Fruit fly (Drosophila melanogaster) whole organism, prepupa: Measurements from ENCODE around the gene Pfas.

Experiments used
- Blimp-1 ChIP-seq: fragments of 200-800 bp; sonication (Bioruptor generic); optimal IDR thresholded peaks from 3 replicates; lab custom pipeline; 2017; ENCODE audit warnings: missing biosample characterization, missing genetic modification characterization, mild to moderate bottlenecking, moderate library complexity, missing genetic modification reagents
- CG10631 ChIP-seq: fragments of 200-800 bp; sonication (Bioruptor generic); optimal IDR thresholded peaks from 2 replicates; lab custom pipeline; 2016; ENCODE audit warnings: missing biosample characterization, missing genetic modification characterization
- CG11762 ChIP-seq: fragments of 200-800 bp; sonication (Bioruptor generic); optimal IDR thresholded peaks from 3 replicates; lab custom pipeline; 2016; ENCODE audit warnings: missing biosample characterization, missing genetic modification characterization; ENCODE audit not compliant: insufficient read depth
- CG15336 ChIP-seq: fragments of 200-800 bp; sonication (Bioruptor generic); IDR thresholded peaks from 2 replicates; pipeline ENCODE4 v1.3.6; 2022; ENCODE audit warnings: missing biosample characterization, missing genetic modification characterization
- CG16779 ChIP-seq: fragments of 200-800 bp; sonication (Bioruptor generic); optimal IDR thresholded peaks from 3 replicates; lab custom pipeline; 2017; ENCODE audit warnings: missing biosample characterization, mild to moderate bottlenecking, missing genetic modification characterization
- CG31627 ChIP-seq: fragments of 200-800 bp; sonication (Bioruptor generic); optimal IDR thresholded peaks from 3 replicates; lab custom pipeline; 2016; ENCODE audit warnings: missing biosample characterization, missing genetic modification characterization
- CG32006 ChIP-seq: fragments of 200-800 bp; sonication (Bioruptor generic); optimal IDR thresholded peaks from 3 replicates; lab custom pipeline; 2017; ENCODE audit warnings: missing biosample characterization, mild to moderate bottlenecking, missing genetic modification characterization
- CG3919 ChIP-seq: fragments of 200-800 bp; sonication (Bioruptor generic); optimal IDR thresholded peaks from 3 replicates; lab custom pipeline; 2016; ENCODE audit warnings: missing biosample characterization, missing genetic modification characterization
- CG4318 ChIP-seq: fragments of 200-800 bp; sonication (Bioruptor generic); optimal IDR thresholded peaks from 3 replicates; lab custom pipeline; 2017; ENCODE audit warnings: missing biosample characterization, mild to moderate bottlenecking, missing genetic modification characterization
- CG6163 ChIP-seq: fragments of 200-800 bp; sonication (Bioruptor generic); IDR thresholded peaks from 3 replicates; pipeline ENCODE4 v1.3.6; 2022; ENCODE audit warnings: missing biosample characterization, missing genetic modification characterization
- CG6276 ChIP-seq: fragments of 200-800 bp; sonication (Bioruptor generic); optimal IDR thresholded peaks from 2 replicates; lab custom pipeline; 2017; ENCODE audit warnings: missing biosample characterization, mild to moderate bottlenecking, missing genetic modification characterization
- CG6792 ChIP-seq: fragments of 200-800 bp; sonication (Bioruptor generic); optimal IDR thresholded peaks from 3 replicates; lab custom pipeline; 2016; ENCODE audit warnings: missing biosample characterization, missing genetic modification characterization
- CG6808 ChIP-seq: fragments of 200-800 bp; sonication (Bioruptor generic); optimal IDR thresholded peaks from 3 replicates; lab custom pipeline; 2017; ENCODE audit warnings: missing biosample characterization, missing genetic modification characterization, mild to moderate bottlenecking, moderate library complexity, missing genetic modification reagents
- CG6854 ChIP-seq: fragments of 200-800 bp; sonication (Bioruptor generic); optimal IDR thresholded peaks from 2 replicates; lab custom pipeline; 2017; ENCODE audit warnings: missing biosample characterization, mild to moderate bottlenecking, missing genetic modification characterization
- CG7368 ChIP-seq: fragments of 200-800 bp; sonication (Bioruptor generic); optimal IDR thresholded peaks from 3 replicates; lab custom pipeline; 2016; ENCODE audit warnings: missing biosample characterization, missing genetic modification characterization
- CG8632 ChIP-seq: fragments of 200-800 bp; sonication (Bioruptor generic); optimal IDR thresholded peaks from 3 replicates; lab custom pipeline; 2016; ENCODE audit warnings: missing biosample characterization, missing genetic modification characterization
- Eip75B ChIP-seq: fragments of 200-800 bp; sonication (Bioruptor generic); optimal IDR thresholded peaks from 3 replicates; lab custom pipeline; 2016; ENCODE audit warnings: missing biosample characterization, missing genetic modification characterization
- Eip78C ChIP-seq: fragments of 200-800 bp; sonication (Bioruptor generic); peaks from one replicate; lab custom pipeline; 2016; ENCODE audit warnings: missing biosample characterization, missing genetic modification characterization
- Eip93F ChIP-seq: fragments of 200-800 bp; sonication (Bioruptor generic); optimal IDR thresholded peaks from 2 replicates; lab custom pipeline; 2016; ENCODE audit warnings: missing biosample characterization, mild to moderate bottlenecking, missing genetic modification characterization
- Ets21C ChIP-seq: fragments of 200-800 bp; sonication (Bioruptor generic); optimal IDR thresholded peaks from 3 replicates; lab custom pipeline; 2016; ENCODE audit warnings: missing biosample characterization, missing genetic modification characterization
- Gug ChIP-seq: fragments of 200-800 bp; sonication (Bioruptor generic); IDR thresholded peaks from 2 replicates; pipeline ENCODE4 v1.3.6; 2022; ENCODE audit warnings: missing biosample characterization, missing genetic modification characterization
- Hr38 ChIP-seq: sonication (Bioruptor generic); optimal IDR thresholded peaks from 2 replicates; lab custom pipeline; 2016; ENCODE audit warnings: missing biosample characterization, missing genetic modification characterization
- Hr39 ChIP-seq: fragments of 200-800 bp; sonication (Bioruptor generic); optimal IDR thresholded peaks from 2 replicates; lab custom pipeline; 2016; ENCODE audit warnings: missing biosample characterization, missing genetic modification characterization
- Hr4 ChIP-seq: fragments of 200-800 bp; sonication (Bioruptor generic); optimal IDR thresholded peaks from 3 replicates; lab custom pipeline; 2016; ENCODE audit warnings: missing biosample characterization, missing genetic modification characterization
- Met ChIP-seq: fragments of 200-800 bp; sonication (Bioruptor generic); optimal IDR thresholded peaks from 3 replicates; lab custom pipeline; 2016; ENCODE audit warnings: missing biosample characterization, missing genetic modification characterization
- OdsH ChIP-seq: fragments of 200-800 bp; sonication (Bioruptor generic); optimal IDR thresholded peaks from 3 replicates; lab custom pipeline; 2016; ENCODE audit warnings: missing biosample characterization, missing genetic modification characterization
- Smox ChIP-seq: fragments of 200-800 bp; sonication (Bioruptor generic); optimal IDR thresholded peaks from 3 replicates; lab custom pipeline; 2016; ENCODE audit warnings: missing biosample characterization, missing genetic modification characterization
- Sox102F ChIP-seq: fragments of 200-800 bp; sonication (Bioruptor generic); optimal IDR thresholded peaks from 2 replicates; lab custom pipeline; 2016; ENCODE audit warnings: missing biosample characterization, mild to moderate bottlenecking, missing genetic modification characterization
- Sox15 ChIP-seq: fragments of 200-800 bp; sonication (Bioruptor generic); optimal IDR thresholded peaks from 3 replicates; lab custom pipeline; 2016; ENCODE audit warnings: missing biosample characterization, missing genetic modification characterization
- achi ChIP-seq: fragments of 200-800 bp; sonication (Bioruptor generic); optimal IDR thresholded peaks from 3 replicates; lab custom pipeline; 2016; ENCODE audit warnings: missing biosample characterization, missing genetic modification characterization
- acj6 ChIP-seq: fragments of 200-800 bp; sonication (Bioruptor generic); optimal IDR thresholded peaks from 3 replicates; lab custom pipeline; 2016; ENCODE audit warnings: missing biosample characterization, missing genetic modification characterization
- cyc ChIP-seq: fragments of 200-800 bp; sonication (Bioruptor generic); optimal IDR thresholded peaks from 3 replicates; lab custom pipeline; 2016; ENCODE audit warnings: missing biosample characterization, missing genetic modification characterization
- dsx ChIP-seq: fragments of 200-800 bp; optimal IDR thresholded peaks from 3 replicates; lab custom pipeline; 2019; ENCODE audit warnings: missing biosample characterization, mild to moderate bottlenecking, missing genetic modification characterization, moderate library complexity; ENCODE audit not compliant: poor library complexity, severe bottlenecking
- eg ChIP-seq: fragments of 200-800 bp; sonication (Bioruptor generic); IDR thresholded peaks from 3 replicates; pipeline ENCODE4 v1.3.6; 2022; ENCODE audit warnings: missing biosample characterization, missing genetic modification characterization
- esn ChIP-seq: fragments of 200-800 bp; sonication (Bioruptor generic); optimal IDR thresholded peaks from 2 replicates; lab custom pipeline; 2016; ENCODE audit warnings: missing biosample characterization, mild to moderate bottlenecking, missing genetic modification characterization, moderate library complexity
- fd85E ChIP-seq: fragments of 200-800 bp; sonication (Bioruptor generic); optimal IDR thresholded peaks from 3 replicates; lab custom pipeline; 2016; ENCODE audit warnings: missing biosample characterization, missing genetic modification characterization
- fkh ChIP-seq: fragments of 200-800 bp; sonication (Bioruptor generic); optimal IDR thresholded peaks from 3 replicates; lab custom pipeline; 2017; ENCODE audit warnings: missing biosample characterization, mild to moderate bottlenecking, missing genetic modification characterization, moderate library complexity
- lz ChIP-seq: fragments of 200-800 bp; sonication (Bioruptor generic); optimal IDR thresholded peaks from 3 replicates; lab custom pipeline; 2016; ENCODE audit warnings: missing biosample characterization, missing genetic modification characterization
- pdm3 ChIP-seq: fragments of 200-800 bp; sonication (Bioruptor generic); optimal IDR thresholded peaks from 3 replicates; lab custom pipeline; 2016; ENCODE audit warnings: missing biosample characterization, missing genetic modification characterization
- salr ChIP-seq, 2 experiments: fragments of 200-800 bp; sonication (Bioruptor generic); optimal IDR thresholded peaks; 3 replicates each; lab custom pipeline; 2016 to 2018; ENCODE audit warnings: missing biosample characterization in 2 of 2, missing genetic modification characterization in 2 of 2, mild to moderate bottlenecking in 1 of 2
- spab ChIP-seq: fragments of 200-800 bp; sonication (Bioruptor generic); optimal IDR thresholded peaks from 2 replicates; lab custom pipeline; 2017; ENCODE audit warnings: missing biosample characterization, mild to moderate bottlenecking, missing genetic modification characterization, missing genetic modification reagents
- ss ChIP-seq, 2 experiments: fragments of 200-800 bp; sonication (Bioruptor generic); optimal IDR thresholded peaks; 2 replicates in 1 of 2; 3 replicates in 1 of 2; lab custom pipeline; 2017 to 2018; ENCODE audit warnings: mild to moderate bottlenecking in 2 of 2, missing biosample characterization in 2 of 2, missing genetic modification characterization in 2 of 2, moderate library complexity in 1 of 2
- svp ChIP-seq: fragments of 200-800 bp; sonication (Bioruptor generic); peaks from one replicate; lab custom pipeline; 2016; ENCODE audit warnings: missing biosample characterization, missing genetic modification characterization
- topi ChIP-seq: fragments of 200-800 bp; sonication (Bioruptor generic); optimal IDR thresholded peaks from 3 replicates; lab custom pipeline; 2016; ENCODE audit warnings: missing biosample characterization, missing genetic modification characterization
- vri ChIP-seq: fragments of 200-800 bp; sonication (Bioruptor generic); optimal IDR thresholded peaks from 3 replicates; lab custom pipeline; 2016; ENCODE audit warnings: missing biosample characterization, mild to moderate bottlenecking, missing genetic modification characterization

Pfas gene

dm6 chr2L:6081134-6081832 is 35.4 kb upstream of the Pfas start (continued):
- TF ChIP-seq Smox (GFP tag; lab: Kevin White, UChicago) (no peak), vri (GFP tag; lab: Kevin White, UChicago) (no peak), CG6854 (GFP tag; lab: Kevin White, UChicago) (peak; percentile 72), achi (GFP tag; lab: Kevin White, UChicago) (no peak), eg (GFP tag; lab: Robert Waterston, UW) (no peak), CG3919 (no peak), Hr39 (GFP tag; lab: Kevin White, UChicago) (peak; percentile 4), fkh (GFP tag; lab: Kevin White, UChicago) (no peak), acj6 (GFP tag; lab: Kevin White, UChicago) (no peak), OdsH (GFP tag; lab: Kevin White, UChicago) (no peak), spab (GFP tag; lab: Kevin White, UChicago) (no peak)

- no peak for TF ChIP-seq CG6276
- no peak for TF ChIP-seq spab (GFP tag; lab: Kevin White, UChicago)
- no peak for TF ChIP-seq lz (GFP tag; lab: Kevin White, UChicago)
- no peak for TF ChIP-seq Blimp-1 (GFP tag; lab: Kevin White, UChicago)
- no peak for TF ChIP-seq CG10631 (GFP tag; lab: Kevin White, UChicago)
- no peak for TF ChIP-seq Hr4 (GFP tag; lab: Kevin White, UChicago)
- no peak for TF ChIP-seq CG15336 (GFP tag; lab: Robert Waterston, UW)
- peak; percentile 28; the same call in 1 of the 3 replicates for TF ChIP-seq CG6163 (GFP tag; lab: Robert Waterston, UW)
- no peak for TF ChIP-seq cyc (GFP tag; lab: Kevin White, UChicago)
- TF ChIP-seq Gug, result no peak
- TF ChIP-seq acj6 (GFP tag; lab: Kevin White, UChicago), result no peak
- no peak for TF ChIP-seq CG6808
- peak; percentile 39 for TF ChIP-seq CG16779 (tag; lab: Kevin White, UChicago)
- no peak for TF ChIP-seq topi (GFP tag; lab: Kevin White, UChicago)
- no peak for TF ChIP-seq Eip78C (GFP tag; lab: Kevin White, UChicago)
- TF ChIP-seq fkh (GFP tag; lab: Kevin White, UChicago), result peak; percentile 91
- TF ChIP-seq CG3919, result no peak
- TF ChIP-seq CG8632 (GFP tag; lab: Kevin White, UChicago), result no peak
- no peak for TF ChIP-seq Sox102F
- no peak for TF ChIP-seq CG7368
- no peak for TF ChIP-seq OdsH (GFP tag; lab: Kevin White, UChicago)
- no peak for TF ChIP-seq dsx (GFP tag; lab: Kevin White, UChicago)
- no peak for TF ChIP-seq CG4318 (GFP tag; lab: Kevin White, UChicago)
- TF ChIP-seq pdm3 (GFP tag; lab: Kevin White, UChicago), result no peak
- no peak for TF ChIP-seq CG31627
Measured at dm6 chr2L:6080329-6080728, 34.5 kb upstream of the Pfas start.

dm6 chr2L:6078757-6079351 is 33.0 kb upstream of the Pfas start:
- TF ChIP-seq Eip75B (GFP tag; lab: Kevin White, UChicago) (peak; percentile 86), CG3919 (no peak), ss (GFP tag; optimal IDR thresholded peaks at IDR 0.05; lab: Kevin White, UChicago) (peak; percentile 63 to 72), CG6792 (GFP tag; lab: Kevin White, UChicago) (no peak), fd85E (GFP tag; lab: Kevin White, UChicago) (no peak), Eip78C (GFP tag; lab: Kevin White, UChicago) (peak; percentile 88), vri (GFP tag; lab: Kevin White, UChicago) (peak; percentile 29), esn (peak; percentile 3), Met (GFP tag; lab: Kevin White, UChicago) (peak; percentile 100), salr (GFP tag; optimal IDR thresholded peaks at IDR 0.05; lab: Kevin White, UChicago) (no peak), svp (GFP tag; lab: Kevin White, UChicago) (peak; percentile 85), Ets21C (GFP tag; lab: Kevin White, UChicago) (no peak), CG7368 (peak; percentile 29), CG11762 (GFP tag; lab: Kevin White, UChicago) (no peak), topi (GFP tag; lab: Kevin White, UChicago) (peak; percentile 8), CG32006 (GFP tag; lab: Kevin White, UChicago) (no peak), Sox15 (GFP tag; lab: Kevin White, UChicago) (no peak), CG6163 (GFP tag; lab: Robert Waterston, UW) (peak; percentile 73), Gug (peak; percentile 42), CG6276 (peak; percentile 21), Hr38 (no peak), Eip93F (no peak), lz (GFP tag; lab: Kevin White, UChicago) (no peak), CG15336 (GFP tag; lab: Robert Waterston, UW) (peak; percentile 38; the same call in 1 of the 2 replicates)
